Fruit fly (Drosophila melanogaster): ENCODE measurements around the gene CG4213.

Gene CG4213

dm6 chr2L:403627-404575 is 1.9 kb upstream of the CG4213 start, which contains the start of gene Polr1B (continued):
- peak; percentile 50 for TF ChIP-seq CG12391 (tag; optimal IDR thresholded peaks at IDR 0.05)
- peak; percentile 39 for TF ChIP-seq CG2120 (GFP tag; optimal IDR thresholded peaks at IDR 0.05)
- peak; percentile 6; the same call in 1 of the 2 replicates for TF ChIP-seq CG9932 (GFP tag; IDR thresholded peaks at IDR 0.05)
- no peak for TF ChIP-seq CG15011 (GFP tag; optimal IDR thresholded peaks at IDR 0.05)
- no peak for TF ChIP-seq HHEX (GFP tag; optimal IDR thresholded peaks at IDR 0.05)
- no peak for TF ChIP-seq vfl (GFP tag; optimal IDR thresholded peaks at IDR 0.05)
- TF ChIP-seq Sry-δ (GFP tag; optimal IDR thresholded peaks at IDR 0.05): peak; percentile 59
- TF ChIP-seq Hey (tag; optimal IDR thresholded peaks at IDR 0.05): no peak
- TF ChIP-seq YL-1 (GFP tag; optimal IDR thresholded peaks at IDR 0.05): peak; percentile 53
- no peak for TF ChIP-seq CG1792 (GFP tag; optimal IDR thresholded peaks at IDR 0.05)
- peak; percentile 41 for TF ChIP-seq CG15601 (tag; optimal IDR thresholded peaks at IDR 0.05)
- TF ChIP-seq stwl (tag; optimal IDR thresholded peaks at IDR 0.05): peak; percentile 27
- TF ChIP-seq Dref (GFP tag; IDR thresholded peaks at IDR 0.05): peak; percentile 38; the same call in 1 of the 2 replicates
- peak; percentile 42 for TF ChIP-seq Ets97D (GFP tag; optimal IDR thresholded peaks at IDR 0.05)
- TF ChIP-seq CG2875 (GFP tag; optimal IDR thresholded peaks at IDR 0.05): no peak
- TF ChIP-seq CTCF (GFP tag; optimal IDR thresholded peaks at IDR 0.05): peak; percentile 90
- peak; percentile 80 for TF ChIP-seq sens (GFP tag)
- peak; percentile 85 to 98 for TF ChIP-seq crp (GFP tag; optimal IDR thresholded peaks at IDR 0.05)
- no peak for TF ChIP-seq CG1233 (GFP tag; optimal IDR thresholded peaks at IDR 0.05)
- TF ChIP-seq Scr (GFP tag; IDR thresholded peaks at IDR 0.05; ENCODE audit: partially characterized antibody): peak; percentile 69
- 0 out of 3 replicates have a peak, but pooled peaks have one; percentile 31 for TF ChIP-seq Opbp (GFP tag; IDR thresholded peaks at IDR 0.05; ENCODE audit: partially characterized antibody)
- TF ChIP-seq Hr3 (GFP tag; optimal IDR thresholded peaks at IDR 0.05): peak; percentile 9
- TF ChIP-seq CG14860 (GFP tag; IDR thresholded peaks at IDR 0.05; ENCODE audit: partially characterized antibody): no peak
- TF ChIP-seq amos (GFP tag; IDR thresholded peaks at IDR 0.05; ENCODE audit: partially characterized antibody): peak; percentile 64
- peak; percentile 86 for TF ChIP-seq dm (GFP tag; optimal IDR thresholded peaks at IDR 0.05)
- peak; percentile 100 for TF ChIP-seq CG15514 (GFP tag; optimal IDR thresholded peaks at IDR 0.05)
- peak; percentile 41 for TF ChIP-seq Fer1 (GFP tag; optimal IDR thresholded peaks at IDR 0.05)
- TF ChIP-seq GATAe (GFP tag; conservative IDR thresholded peaks at IDR 0.05): no peak
- peak; percentile 47; the same call in 2 of the 3 replicates for TF ChIP-seq HLH4C (GFP tag; IDR thresholded peaks at IDR 0.05; ENCODE audit: partially characterized antibody)
- peak; percentile 11 for TF ChIP-seq CG34376 (GFP tag; optimal IDR thresholded peaks at IDR 0.05)
- no peak for TF ChIP-seq CG8765 (GFP tag; IDR thresholded peaks at IDR 0.05)
- TF ChIP-seq row (GFP tag; IDR thresholded peaks at IDR 0.05): peak; percentile 84
- no peak for TF ChIP-seq nom (GFP tag; optimal IDR thresholded peaks at IDR 0.05)
- TF ChIP-seq Optix (GFP tag; IDR thresholded peaks at IDR 0.05): no peak
- TF ChIP-seq br (optimal IDR thresholded peaks at IDR 0.05): no peak
- peak; percentile 57; the same call in 1 of the 2 replicates for TF ChIP-seq inv (GFP tag; IDR thresholded peaks at IDR 0.05; ENCODE audit: partially characterized antibody)
- peak; percentile 48; the same call in 1 of the 2 replicates for TF ChIP-seq unc-4 (GFP tag; IDR thresholded peaks at IDR 0.05; ENCODE audit: partially characterized antibody)
- peak; percentile 93 for TF ChIP-seq E2f2 (GFP tag; IDR thresholded peaks at IDR 0.05)
- TF ChIP-seq CG7556 (GFP tag; optimal IDR thresholded peaks at IDR 0.05): no peak
- no peak for TF ChIP-seq Poxn (GFP tag; IDR thresholded peaks at IDR 0.05)
- no peak for TF ChIP-seq CG16779 (GFP tag; IDR thresholded peaks at IDR 0.05)
- 0 out of 2 replicates have a peak, but pooled peaks have one; percentile 46 for TF ChIP-seq hbn (GFP tag; IDR thresholded peaks at IDR 0.05; ENCODE audit: partially characterized antibody)
- no peak for TF ChIP-seq CG11093 (GFP tag; IDR thresholded peaks at IDR 0.05)
- peak; percentile 91 for TF ChIP-seq cwo (GFP tag; optimal IDR thresholded peaks at IDR 0.05)
- no peak for TF ChIP-seq schlank (tag; optimal IDR thresholded peaks at IDR 0.05)
- TF ChIP-seq Myb (GFP tag; optimal IDR thresholded peaks at IDR 0.05): peak; percentile 33
- no peak for TF ChIP-seq ERR (GFP tag; optimal IDR thresholded peaks at IDR 0.05)
- no peak for TF ChIP-seq insv (GFP tag; optimal IDR thresholded peaks at IDR 0.05)

Measured in whole organism, embryonic.